Worm (Caenorhabditis elegans): Measurements from ENCODE around the gene rabr-2.

rabr-2 gene

ce11 chrIV:17483230-17483629 lies at the start of gene rabr-2:
rabr-2 (minus strand) TSS chrIV:17483330.
- no peak for TF ChIP-seq ZK185.1 (tag; optimal IDR thresholded peaks at IDR 0.05; ENCODE audit: poor library complexity, severe bottlenecking)
- no peak for TF ChIP-seq somi-1 (GFP tag; optimal IDR thresholded peaks at IDR 0.05)
- TF ChIP-seq attf-3 (GFP tag; conservative IDR thresholded peaks at IDR 0.05) = no peak
- TF ChIP-seq ztf-22 (GFP tag; optimal IDR thresholded peaks at IDR 0.05) = no peak
- TF ChIP-seq lag-1 (GFP tag; IDR thresholded peaks at IDR 0.05) = no peak
- no peak for TF ChIP-seq lin-26 (GFP tag; IDR thresholded peaks at IDR 0.05)
- TF ChIP-seq Y53F4B.3 (GFP tag; IDR thresholded peaks at IDR 0.05) = no peak
- TF ChIP-seq T07F8.4 (tag; optimal IDR thresholded peaks at IDR 0.05) = no peak
- TF ChIP-seq hmg-20 (GFP tag; IDR thresholded peaks at IDR 0.05) = no peak
- TF ChIP-seq akir-1 (GFP tag; optimal IDR thresholded peaks at IDR 0.05) = no peak
- TF ChIP-seq nhr-120 (GFP tag; IDR thresholded peaks at IDR 0.05) = no peak
- TF ChIP-seq let-607 (tag; optimal IDR thresholded peaks at IDR 0.05) = no peak
- no peak for TF ChIP-seq ama-1 (optimal IDR thresholded peaks at IDR 0.05)
- no peak for TF ChIP-seq ama-1 (GFP tag; optimal IDR thresholded peaks at IDR 0.05)
- no peak for TF ChIP-seq B0261.1 (tag; optimal IDR thresholded peaks at IDR 0.05)
- no peak for TF ChIP-seq efl-1 (GFP tag; optimal IDR thresholded peaks at IDR 0.05)
- TF ChIP-seq tbp1 (GFP tag; optimal IDR thresholded peaks at IDR 0.05) = no peak
- TF ChIP-seq D2030.7 (GFP tag; IDR thresholded peaks at IDR 0.05) = no peak
- no peak for TF ChIP-seq rcor-1 (GFP tag; IDR thresholded peaks at IDR 0.05)

DNA sequence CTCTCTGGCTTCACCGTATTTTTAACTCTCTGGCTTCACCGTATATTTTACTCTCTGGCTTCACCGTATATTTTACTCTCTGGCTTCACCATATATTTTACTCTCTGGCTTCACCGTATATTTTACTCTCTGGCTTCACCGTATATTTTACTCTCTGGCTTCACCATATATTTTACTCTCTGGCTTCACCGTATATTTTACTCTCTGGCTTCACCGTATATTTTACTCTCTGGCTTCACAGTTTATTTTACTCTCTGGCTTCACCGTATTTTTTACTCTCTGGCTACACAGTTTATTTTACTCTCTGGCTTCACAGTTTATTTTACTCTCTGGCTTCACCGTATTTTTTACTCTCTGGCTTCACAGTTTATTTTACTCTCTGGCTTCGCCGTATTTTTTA lies 9.6 kb upstream of the rabr-2 start:
- TF ChIP-seq egrh-3 (GFP tag; IDR thresholded peaks at IDR 0.05) (peak; percentile 92), Y53F4B.3 (GFP tag; IDR thresholded peaks at IDR 0.05) (peak; percentile 69; the same call in 1 of the 2 replicates)

DNA sequence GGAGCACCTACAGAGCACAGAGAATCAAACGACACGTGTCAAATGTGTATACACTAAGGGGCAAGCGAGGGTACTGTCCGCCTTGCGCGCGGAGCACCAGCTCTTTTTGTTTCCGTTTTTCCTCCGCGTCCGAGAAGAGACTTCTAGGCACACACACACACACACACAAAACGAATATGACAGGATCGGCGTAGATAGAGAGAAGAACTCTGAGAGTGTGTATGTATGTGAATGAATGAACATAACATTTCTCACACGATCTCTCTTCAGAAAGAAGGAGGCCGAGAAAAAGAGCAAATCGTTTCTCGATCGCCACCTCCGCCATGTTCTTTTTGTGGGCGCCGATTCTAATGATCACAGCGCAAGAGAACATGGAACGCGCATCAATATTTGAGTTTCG lies 7.5 kb upstream of the rabr-2 start, which contains the start of gene nas-6:
nas-6 (minus strand) TSS at position 101 of the 400 bp plus-strand sequence.
- TF ChIP-seq tlf-1 (GFP tag; optimal IDR thresholded peaks at IDR 0.05) = no peak
- no peak for TF ChIP-seq mcd-1 (GFP tag; IDR thresholded peaks at IDR 0.05)
- TF ChIP-seq lag-1 (GFP tag; IDR thresholded peaks at IDR 0.05) = no peak
- no peak for TF ChIP-seq nfya-2 (GFP tag; IDR thresholded peaks at IDR 0.05)
- no peak for TF ChIP-seq F39B2.1 (GFP tag; IDR thresholded peaks at IDR 0.05)
- no peak for TF ChIP-seq Y53F4B.3 (GFP tag; IDR thresholded peaks at IDR 0.05)

ce11 chrIV:17475743-17476142 lies 7.4 kb downstream of the rabr-2 start, which contains the start of gene grl-24:
grl-24 (minus strand) TSS chrIV:17475843.
- TF ChIP-seq fkh-3 (tag; optimal IDR thresholded peaks at IDR 0.05) (no peak), F37B4.10 (GFP tag; IDR thresholded peaks at IDR 0.05) (no peak), repo-1 (tag; optimal IDR thresholded peaks at IDR 0.05) (no peak), lir-1 (GFP tag; conservative IDR thresholded peaks at IDR 0.05) (no peak), ceh-79 (tag; optimal IDR thresholded peaks at IDR 0.05) (no peak), bed-1 (GFP tag; IDR thresholded peaks at IDR 0.05) (no peak), dox-1 (GFP tag; IDR thresholded peaks at IDR 0.05) (no peak), snpc-1.1 (tag; optimal IDR thresholded peaks at IDR 0.05; ENCODE audit: insufficient read depth) (no peak), lsl-1 (GFP tag; optimal IDR thresholded peaks at IDR 0.05) (no peak), mel-28 (tag; optimal IDR thresholded peaks at IDR 0.05; ENCODE audit: borderline replicate concordance) (no peak), ztf-3 (GFP tag; optimal IDR thresholded peaks at IDR 0.05) (no peak), attf-3 (GFP tag; conservative IDR thresholded peaks at IDR 0.05) (no peak), egl-44 (GFP tag; IDR thresholded peaks at IDR 0.05) (no peak), T07F8.4 (tag; optimal IDR thresholded peaks at IDR 0.05) (no peak), mes-4 (tag; optimal IDR thresholded peaks at IDR 0.05) (no peak)
